Worm (Caenorhabditis elegans): Measurements from ENCODE around the gene Y51H7C.8.

ce11 chrII:1374486-1374885 is 27.1 kb upstream of the Y51H7C.8 start:
- TF ChIP-seq ztf-11 (tag; optimal IDR thresholded peaks at IDR 0.05) (no peak), nhr-10 (tag; optimal IDR thresholded peaks at IDR 0.05) (no peak), unc-62 (GFP tag; optimal IDR thresholded peaks at IDR 0.05 in 1 of 2) (no peak), unc-62 (tag; optimal IDR thresholded peaks at IDR 0.05) (no peak), ama-1 (optimal IDR thresholded peaks at IDR 0.05) (no peak), R02D3.7 (tag; optimal IDR thresholded peaks at IDR 0.05) (no peak), mxl-2 (GFP tag; conservative IDR thresholded peaks at IDR 0.05) (no peak), ceh-82 (tag; optimal IDR thresholded peaks at IDR 0.05) (no peak)

Data from whole organism, L4 larva.